Fruit fly (Drosophila melanogaster) whole organism, prepupa: Measurements from ENCODE around the gene nsl1.

Source experiments
- Blimp-1 ChIP-seq: fragments of 200-800 bp; sonication (Bioruptor generic); optimal IDR thresholded peaks from 3 replicates; lab custom pipeline; 2017; ENCODE audit warnings: missing biosample characterization, missing genetic modification characterization, mild to moderate bottlenecking, moderate library complexity, missing genetic modification reagents
- CG10669 ChIP-seq: fragments of 200-800 bp; sonication (Bioruptor generic); optimal IDR thresholded peaks from 3 replicates; lab custom pipeline; 2018; ENCODE audit warnings: missing biosample characterization, mild to moderate bottlenecking, missing genetic modification characterization, moderate library complexity
- CG11294 ChIP-seq: fragments of 200-800 bp; sonication (Bioruptor generic); IDR thresholded peaks from 2 replicates; pipeline ENCODE4 v1.3.6; 2022; ENCODE audit warnings: missing biosample characterization, missing genetic modification characterization
- CG9139 ChIP-seq: fragments of 200-800 bp; sonication (Bioruptor generic); optimal IDR thresholded peaks from 3 replicates; lab custom pipeline; 2017; ENCODE audit warnings: missing biosample characterization, mild to moderate bottlenecking, missing genetic modification characterization
- Ets96B ChIP-seq: fragments of 200-800 bp; optimal IDR thresholded peaks from 2 replicates; lab custom pipeline; 2019; ENCODE audit warnings: missing biosample characterization, mild to moderate bottlenecking, missing genetic modification characterization, moderate library complexity
- Gug ChIP-seq: fragments of 200-800 bp; sonication (Bioruptor generic); IDR thresholded peaks from 2 replicates; pipeline ENCODE4 v1.3.6; 2022; ENCODE audit warnings: missing biosample characterization, missing genetic modification characterization
- Hr38 ChIP-seq: sonication (Bioruptor generic); optimal IDR thresholded peaks from 2 replicates; lab custom pipeline; 2016; ENCODE audit warnings: missing biosample characterization, missing genetic modification characterization
- OdsH ChIP-seq: fragments of 200-800 bp; sonication (Bioruptor generic); optimal IDR thresholded peaks from 3 replicates; lab custom pipeline; 2016; ENCODE audit warnings: missing biosample characterization, missing genetic modification characterization
- Sox102F ChIP-seq: fragments of 200-800 bp; sonication (Bioruptor generic); optimal IDR thresholded peaks from 2 replicates; lab custom pipeline; 2016; ENCODE audit warnings: missing biosample characterization, mild to moderate bottlenecking, missing genetic modification characterization
- Sox14 ChIP-seq: fragments of 200-800 bp; sonication (Bioruptor generic); optimal IDR thresholded peaks from 3 replicates; lab custom pipeline; 2016; ENCODE audit warnings: missing biosample characterization, missing genetic modification characterization
- dac ChIP-seq: fragments of 200-800 bp; sonication (Bioruptor generic); optimal IDR thresholded peaks from 2 replicates; lab custom pipeline; 2017; ENCODE audit warnings: missing biosample characterization, mild to moderate bottlenecking, missing genetic modification characterization
- fd85E ChIP-seq: fragments of 200-800 bp; sonication (Bioruptor generic); optimal IDR thresholded peaks from 3 replicates; lab custom pipeline; 2016; ENCODE audit warnings: missing biosample characterization, missing genetic modification characterization
- fkh ChIP-seq: fragments of 200-800 bp; sonication (Bioruptor generic); optimal IDR thresholded peaks from 3 replicates; lab custom pipeline; 2017; ENCODE audit warnings: missing biosample characterization, mild to moderate bottlenecking, missing genetic modification characterization, moderate library complexity
- salr ChIP-seq, 2 experiments: fragments of 200-800 bp; sonication (Bioruptor generic); optimal IDR thresholded peaks; 3 replicates each; lab custom pipeline; 2016 to 2018; ENCODE audit warnings: missing biosample characterization in 2 of 2, missing genetic modification characterization in 2 of 2, mild to moderate bottlenecking in 1 of 2

- TF ChIP-seq fd85E (no peak), Sox102F (no peak), Hr38 (GFP tag; lab: Kevin White, UChicago) (no peak), Sox14 (GFP tag; lab: Kevin White, UChicago) (no peak), CG10669 (GFP tag; lab: Kevin White, UChicago) (no peak), CG9139 (GFP tag; lab: Kevin White, UChicago) (no peak), OdsH (GFP tag; lab: Kevin White, UChicago) (no peak), CG11294 (GFP tag; lab: Robert Waterston, UW) (no peak), Ets96B (no peak), Blimp-1 (no peak), Gug (GFP tag; lab: Robert Waterston, UW) (no peak), dac (no peak), salr (GFP tag; optimal IDR thresholded peaks at IDR 0.05; lab: Kevin White, UChicago) (no peak), fkh (GFP tag; lab: Kevin White, UChicago) (no peak)
Observed at dm6 chr3R:15775242-15775641, 18.3 kb upstream of the nsl1 start, which contains the start of gene CG45207.
